Worm (Caenorhabditis elegans): Measurements from ENCODE around the gene sgnh-1.

DNA sequence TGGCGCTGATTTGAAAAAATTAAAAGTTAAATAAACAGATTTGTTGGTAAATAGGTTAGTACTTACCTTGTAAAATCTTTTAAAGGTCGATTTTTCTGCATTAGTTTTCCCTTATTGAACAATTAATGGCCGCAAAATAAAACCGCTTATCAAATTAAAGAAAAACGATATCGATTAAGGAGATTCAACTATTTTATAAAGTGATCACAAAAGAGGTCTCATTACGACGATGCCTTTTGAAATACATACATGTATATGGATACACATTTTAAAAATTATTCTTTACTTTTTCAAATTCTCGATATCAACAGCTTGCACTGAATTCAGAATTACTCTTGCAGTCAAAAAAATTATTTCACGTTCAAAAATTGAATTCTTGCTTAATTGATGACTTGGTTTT, 31.1 kb upstream of the sgnh-1 start, which contains the start of gene Y17G9A.3:
- no peak for TF ChIP-seq nhr-25 (tag; optimal IDR thresholded peaks at IDR 0.05)
- TF ChIP-seq pqm-1 (tag; optimal IDR thresholded peaks at IDR 0.05), result no peak
- TF ChIP-seq daf-12 (tag; optimal IDR thresholded peaks at IDR 0.05), result no peak
- no peak for TF ChIP-seq nhr-11 (tag; optimal IDR thresholded peaks at IDR 0.05)
- TF ChIP-seq fos-1 (tag; optimal IDR thresholded peaks at IDR 0.05), result no peak
- no peak for TF ChIP-seq nhr-76 (tag; optimal IDR thresholded peaks at IDR 0.05)
- no peak for TF ChIP-seq elt-1 (tag; optimal IDR thresholded peaks at IDR 0.05)
- TF ChIP-seq fkh-10 (GFP tag; optimal IDR thresholded peaks at IDR 0.05), result no peak

Data from whole organism, L3 larva.